Fruit fly (Drosophila melanogaster) whole organism, embryonic: ENCODE data around the gene Mtr3.

Experiments used
- Atf-2 ChIP-seq: fragments of 200-800 bp; sonication (Bioruptor generic); optimal IDR thresholded peaks from 2 replicates; lab custom pipeline; 2016; ENCODE audit warnings: missing biosample characterization, missing genetic modification characterization
- BEAF-32 ChIP-seq: fragments of 200-800 bp; sonication (Bioruptor generic); optimal IDR thresholded peaks from 3 replicates; lab custom pipeline; 2017; ENCODE audit warnings: missing biosample characterization, missing genetic modification characterization, mild to moderate bottlenecking, moderate library complexity, missing genetic modification reagents
- BtbVII ChIP-seq: fragments of 200-800 bp; sonication (Bioruptor generic); optimal IDR thresholded peaks from 3 replicates; lab custom pipeline; 2017; ENCODE audit warnings: missing biosample characterization, mild to moderate bottlenecking, missing genetic modification characterization
- CG10565 ChIP-seq: fragments of 200-800 bp; sonication (Bioruptor generic); optimal IDR thresholded peaks from 3 replicates; lab custom pipeline; 2016; ENCODE audit warnings: missing biosample characterization, mild to moderate bottlenecking, missing genetic modification characterization
- CG10959 ChIP-seq: fragments of 200-800 bp; sonication (Bioruptor generic); IDR thresholded peaks from 2 replicates; pipeline ENCODE4 v1.3.6; 2022; ENCODE audit warnings: missing biosample characterization, missing genetic modification characterization
- CG11093 ChIP-seq: fragments of 200-800 bp; sonication (Bioruptor generic); IDR thresholded peaks from 3 replicates; pipeline ENCODE4 v1.3.6; 2022; ENCODE audit warnings: missing biosample characterization, missing genetic modification characterization
- CG11695 ChIP-seq: fragments of 200-800 bp; sonication (Bioruptor generic); IDR thresholded peaks from 3 replicates; pipeline ENCODE4 v1.3.6; 2022; ENCODE audit warnings: missing biosample characterization, missing genetic modification characterization
- CG12155 ChIP-seq: fragments of 200-800 bp; sonication (Bioruptor generic); optimal IDR thresholded peaks from 3 replicates; lab custom pipeline; 2016; ENCODE audit warnings: missing biosample characterization, missing genetic modification characterization
- CG12942 ChIP-seq: fragments of 200-800 bp; sonication (Bioruptor generic); optimal IDR thresholded peaks from 3 replicates; lab custom pipeline; 2016; ENCODE audit warnings: missing biosample characterization, missing genetic modification characterization
- CG14441 ChIP-seq: fragments of 200-800 bp; sonication (Bioruptor generic); IDR thresholded peaks from 2 replicates; pipeline ENCODE4 v1.3.6; 2022; ENCODE audit warnings: missing biosample characterization, missing genetic modification characterization
- CG14710 ChIP-seq: fragments of 200-800 bp; sonication (Bioruptor generic); optimal IDR thresholded peaks from 3 replicates; lab custom pipeline; 2019; ENCODE audit warnings: missing biosample characterization, mild to moderate bottlenecking, missing genetic modification characterization, moderate library complexity
- CG17359 ChIP-seq: fragments of 200-800 bp; sonication (Bioruptor generic); optimal IDR thresholded peaks from 3 replicates; lab custom pipeline; 2018; ENCODE audit warnings: missing biosample characterization, mild to moderate bottlenecking, missing genetic modification characterization, moderate library complexity
- CG17361 ChIP-seq: fragments of 200-800 bp; sonication (Bioruptor generic); IDR thresholded peaks from 3 replicates; pipeline ENCODE4 v1.3.6; 2022; ENCODE audit warnings: missing biosample characterization, missing genetic modification characterization
- CG2712 ChIP-seq: fragments of 200-800 bp; optimal IDR thresholded peaks from 3 replicates; lab custom pipeline; 2019; ENCODE audit warnings: missing biosample characterization, mild to moderate bottlenecking, missing genetic modification characterization, moderate library complexity
- CG32532 ChIP-seq: fragments of 200-800 bp; sonication (Bioruptor generic); IDR thresholded peaks from 2 replicates; pipeline ENCODE4 v1.3.6; 2022; ENCODE audit warnings: missing biosample characterization, missing genetic modification characterization
- CG3281 ChIP-seq: fragments of 200-800 bp; sonication (Bioruptor generic); optimal IDR thresholded peaks from 3 replicates; lab custom pipeline; 2017; ENCODE audit warnings: missing biosample characterization, mild to moderate bottlenecking, missing genetic modification characterization
- CG43689 ChIP-seq: fragments of 200-800 bp; sonication (Bioruptor generic); IDR thresholded peaks from 2 replicates; pipeline ENCODE4 v1.3.6; 2022; ENCODE audit warnings: missing biosample characterization, missing genetic modification characterization
- CG7928 ChIP-seq: fragments of 200-800 bp; sonication (Bioruptor generic); optimal IDR thresholded peaks from 2 replicates; lab custom pipeline; 2017; ENCODE audit warnings: missing biosample characterization, mild to moderate bottlenecking, missing genetic modification characterization
- CG9609 ChIP-seq: fragments of 200-800 bp; sonication (Bioruptor generic); optimal IDR thresholded peaks from 3 replicates; lab custom pipeline; 2016; ENCODE audit warnings: missing biosample characterization, missing genetic modification characterization
- CG9817 ChIP-seq: fragments of 200-800 bp; sonication (Bioruptor generic); optimal IDR thresholded peaks from 2 replicates; lab custom pipeline; 2018; ENCODE audit warnings: missing biosample characterization, mild to moderate bottlenecking, missing genetic modification characterization, moderate library complexity
- Camta ChIP-seq: fragments of 200-800 bp; sonication (Bioruptor generic); optimal IDR thresholded peaks from 2 replicates; lab custom pipeline; 2016; ENCODE audit warnings: missing biosample characterization, missing genetic modification characterization
- Chrac-16 ChIP-seq: fragments of 200-800 bp; sonication (Bioruptor generic); optimal IDR thresholded peaks from 3 replicates; lab custom pipeline; 2016; ENCODE audit warnings: missing biosample characterization, missing genetic modification characterization
- Drgx ChIP-seq: fragments of 200-800 bp; sonication (Bioruptor generic); IDR thresholded peaks from 2 replicates; pipeline ENCODE4 v1.3.6; 2022; ENCODE audit warnings: missing biosample characterization, missing genetic modification characterization
- E2f2 ChIP-seq: fragments of 200-800 bp; sonication (Bioruptor generic); IDR thresholded peaks from 2 replicates; pipeline ENCODE4 v1.3.6; 2022; ENCODE audit warnings: missing biosample characterization, missing genetic modification characterization
- HLH3B ChIP-seq: fragments of 200-800 bp; sonication (Bioruptor generic); IDR thresholded peaks from 2 replicates; pipeline ENCODE4 v1.3.6; 2022; ENCODE audit warnings: missing biosample characterization, missing genetic modification characterization
- Jarid2 ChIP-seq: fragments of 200-800 bp; sonication (Bioruptor generic); optimal IDR thresholded peaks from 3 replicates; lab custom pipeline; 2017; ENCODE audit warnings: mild to moderate bottlenecking, missing biosample characterization, missing genetic modification reagents, missing genetic modification characterization
- Lpt ChIP-seq: fragments of >200 bp; optimal IDR thresholded peaks from 2 replicates; lab custom pipeline; 2018; ENCODE audit warnings: missing biosample characterization, missing genetic modification characterization
- Mad ChIP-seq: fragments of 200-800 bp; sonication (Bioruptor generic); optimal IDR thresholded peaks from 2 replicates; lab custom pipeline; 2016; ENCODE audit warnings: missing biosample characterization, missing genetic modification characterization
- Mrtf ChIP-seq: fragments of 200-800 bp; sonication (Bioruptor generic); IDR thresholded peaks from 3 replicates; pipeline ENCODE4 v1.3.6; 2022; ENCODE audit warnings: missing biosample characterization, missing genetic modification characterization
- NK7.1 ChIP-seq: fragments of 200-800 bp; sonication (Bioruptor generic); optimal IDR thresholded peaks from 3 replicates; lab custom pipeline; 2016; ENCODE audit warnings: missing biosample characterization, missing genetic modification characterization
- Nf-YB ChIP-seq: fragments of 200-800 bp; sonication (Bioruptor generic); optimal IDR thresholded peaks from 3 replicates; lab custom pipeline; 2019; ENCODE audit warnings: missing biosample characterization, mild to moderate bottlenecking, missing genetic modification characterization, moderate library complexity
- Rfx ChIP-seq: fragments of 200-800 bp; sonication (Bioruptor generic); IDR thresholded peaks from 2 replicates; pipeline ENCODE4 v1.3.6; 2022; ENCODE audit warnings: missing biosample characterization, missing genetic modification characterization
- Rx ChIP-seq: fragments of 200-800 bp; sonication (Bioruptor generic); IDR thresholded peaks from 2 replicates; pipeline ENCODE4 v1.3.6; 2022; ENCODE audit warnings: missing biosample characterization, missing genetic modification characterization
- abd-A ChIP-seq: fragments of 200-800 bp; sonication (Bioruptor generic); optimal IDR thresholded peaks from 3 replicates; lab custom pipeline; 2019; ENCODE audit warnings: missing biosample characterization, mild to moderate bottlenecking, missing genetic modification characterization, moderate library complexity
- chinmo ChIP-seq: fragments of 200-800 bp; sonication (Bioruptor generic); IDR thresholded peaks from 4 replicates; pipeline ENCODE4 v1.3.6; 2022; ENCODE audit warnings: missing biosample characterization, missing genetic modification characterization; ENCODE audit not compliant: partially characterized antibody
- crp ChIP-seq, 2 experiments: fragments of 200-800 bp; sonication (Bioruptor generic); optimal IDR thresholded peaks; 2 replicates in 1 of 2; 3 replicates in 1 of 2; lab custom pipeline; 2017; ENCODE audit warnings: missing biosample characterization in 2 of 2, missing genetic modification characterization in 2 of 2, mild to moderate bottlenecking in 1 of 2, moderate library complexity in 1 of 2
- dpn ChIP-seq, 2 experiments: fragments of 200-800 bp; sonication (Bioruptor generic); optimal IDR thresholded peaks; 3 replicates each; lab custom pipeline; 2016; ENCODE audit warnings: missing biosample characterization in 2 of 2, missing genetic modification characterization in 2 of 2
- fd64A ChIP-seq: fragments of 200-800 bp; sonication (Bioruptor generic); optimal IDR thresholded peaks from 3 replicates; lab custom pipeline; 2018; ENCODE audit warnings: missing biosample characterization, mild to moderate bottlenecking, missing genetic modification characterization
- fd96Cb ChIP-seq: fragments of 200-800 bp; sonication (Bioruptor generic); optimal IDR thresholded peaks from 2 replicates; lab custom pipeline; 2018; ENCODE audit warnings: missing biosample characterization, mild to moderate bottlenecking, missing genetic modification characterization, moderate library complexity
- gce ChIP-seq: fragments of 200-800 bp; sonication (Bioruptor generic); IDR thresholded peaks from 3 replicates; pipeline ENCODE4 v1.3.6; 2022; ENCODE audit warnings: missing biosample characterization, missing genetic modification characterization
- gt ChIP-seq: fragments of 200-800 bp; sonication (Bioruptor generic); IDR thresholded peaks from 2 replicates; pipeline ENCODE4 v1.3.6; 2022; ENCODE audit warnings: missing biosample characterization, missing genetic modification characterization
- nau ChIP-seq: fragments of 200-800 bp; sonication (Bioruptor generic); optimal IDR thresholded peaks from 3 replicates; lab custom pipeline; 2017; ENCODE audit warnings: missing biosample characterization, mild to moderate bottlenecking, missing genetic modification characterization, missing genetic modification reagents
- onecut ChIP-seq: fragments of 200-800 bp; sonication (Bioruptor generic); IDR thresholded peaks from 2 replicates; pipeline ENCODE4 v1.3.6; 2022; ENCODE audit warnings: missing biosample characterization, missing genetic modification characterization
- prd ChIP-seq, 3 experiments: fragments of >200 bp in 2 of 3; fragments of 200-800 bp in 1 of 3; sonication (Bioruptor generic) in 1 of 3; optimal IDR thresholded peaks in 2 of 3; IDR thresholded peaks in 1 of 3; 2 replicates in 2 of 3; 3 replicates in 1 of 3; pipeline versions ENCODE4 v1.3.6 to Lab custom; 2017 to 2022; ENCODE audit warnings: missing biosample characterization in 1 of 3, missing genetic modification characterization in 1 of 3
- pros ChIP-seq: fragments of 200-800 bp; sonication (Bioruptor generic); optimal IDR thresholded peaks from 3 replicates; lab custom pipeline; 2019; ENCODE audit warnings: missing biosample characterization, mild to moderate bottlenecking, missing genetic modification characterization, moderate library complexity
- scrt ChIP-seq: fragments of 200-800 bp; sonication (Bioruptor generic); optimal IDR thresholded peaks from 2 replicates; lab custom pipeline; 2018; ENCODE audit warnings: missing biosample characterization, mild to moderate bottlenecking, missing genetic modification characterization, moderate library complexity
- sd ChIP-seq: fragments of 200-800 bp; sonication (Bioruptor generic); optimal IDR thresholded peaks from 3 replicates; lab custom pipeline; 2018; ENCODE audit warnings: missing biosample characterization, mild to moderate bottlenecking, missing genetic modification characterization, moderate library complexity
- sr ChIP-seq: fragments of 200-800 bp; sonication (Bioruptor generic); IDR thresholded peaks from 3 replicates; pipeline ENCODE4 v1.3.6; 2022; ENCODE audit warnings: missing biosample characterization, missing genetic modification characterization
- sug ChIP-seq: fragments of 200-800 bp; optimal IDR thresholded peaks from 2 replicates; lab custom pipeline; 2019; ENCODE audit warnings: missing biosample characterization, mild to moderate bottlenecking, missing genetic modification characterization, moderate library complexity
- tin ChIP-seq: fragments of 200-800 bp; sonication (Bioruptor generic); optimal IDR thresholded peaks from 3 replicates; lab custom pipeline; 2016; ENCODE audit warnings: missing biosample characterization, missing genetic modification characterization

Mtr3 gene

dm6 chr3L:19899308-19899927 is 14.1 kb downstream of the Mtr3 start (continued):
- no peak for TF ChIP-seq CG9817
- TF ChIP-seq Nf-YB (GFP tag; lab: Kevin White, UChicago), result no peak
- TF ChIP-seq fd96Cb (tag; lab: Kevin White, UChicago), result no peak
- no peak for TF ChIP-seq CG17359 (tag; lab: Kevin White, UChicago)
- TF ChIP-seq E2f2 (GFP tag; lab: Robert Waterston, UW), result 0 out of 2 replicates have a peak, but pooled peaks have one; percentile 6
- TF ChIP-seq tin (GFP tag; lab: Kevin White, UChicago), result no peak
- no peak for TF ChIP-seq CG14441 (GFP tag; lab: Robert Waterston, UW)
- TF ChIP-seq dpn (GFP tag; optimal IDR thresholded peaks at IDR 0.05; lab: Kevin White, UChicago), result no peak
- no peak for TF ChIP-seq CG12155 (GFP tag; lab: Kevin White, UChicago)
- no peak for TF ChIP-seq gce (GFP tag; lab: Robert Waterston, UW)
- TF ChIP-seq Drgx, result no peak; the same call in 1 of the 2 replicates
- TF ChIP-seq scrt (GFP tag; lab: Kevin White, UChicago), result no peak
- no peak for TF ChIP-seq Mad (GFP tag; lab: Kevin White, UChicago)
- peak; percentile 97 for TF ChIP-seq pros (GFP tag; lab: Kevin White, UChicago)
- TF ChIP-seq CG10565 (GFP tag; lab: Kevin White, UChicago), result no peak
- no peak for TF ChIP-seq CG3281 (GFP tag; lab: Kevin White, UChicago)
- no peak for TF ChIP-seq Rfx (GFP tag; lab: Robert Waterston, UW)
- no peak for TF ChIP-seq CG11093
- TF ChIP-seq BEAF-32 (GFP tag; lab: Kevin White, UChicago), result peak; percentile 4
- TF ChIP-seq CG12942 (GFP tag; lab: Kevin White, UChicago), result no peak
- no peak for TF ChIP-seq CG2712 (tag; lab: Kevin White, UChicago)
- no peak for TF ChIP-seq HLH3B (GFP tag; lab: Robert Waterston, UW)
- no peak for TF ChIP-seq Jarid2
- peak; percentile 5 for TF ChIP-seq sug (tag; lab: Kevin White, UChicago)
- no peak for TF ChIP-seq Rx (GFP tag; lab: Robert Waterston, UW)
- TF ChIP-seq prd (optimal IDR thresholded peaks at IDR 0.05; lab: Kevin White, UChicago), result no peak
- TF ChIP-seq prd (GFP tag; IDR thresholded peaks at IDR 0.05; lab: Robert Waterston, UW), result no peak
- no peak for TF ChIP-seq CG14710
- TF ChIP-seq CG32532 (GFP tag; lab: Robert Waterston, UW), result no peak
- TF ChIP-seq crp (GFP tag; optimal IDR thresholded peaks at IDR 0.05; lab: Kevin White, UChicago), result peak in 1 of 2 experiments; percentile 49
- TF ChIP-seq nau, result peak; percentile 40
- no peak for TF ChIP-seq sr
- peak; percentile 53 for TF ChIP-seq fd64A (GFP tag; lab: Kevin White, UChicago)
- TF ChIP-seq CG7928 (GFP tag; lab: Kevin White, UChicago), result peak; percentile 42
- TF ChIP-seq chinmo (GFP tag; lab: Robert Waterston, UW), result 0 out of 4 replicates have a peak, but pooled peaks have one; percentile 64
- no peak for TF ChIP-seq CG11695 (GFP tag; lab: Robert Waterston, UW)
- no peak for TF ChIP-seq NK7.1 (GFP tag; lab: Kevin White, UChicago)
- no peak for TF ChIP-seq CG43689 (GFP tag; lab: Robert Waterston, UW)
- TF ChIP-seq CG17361 (GFP tag; lab: Robert Waterston, UW), result no peak
- no peak for TF ChIP-seq CG10959 (GFP tag; lab: Robert Waterston, UW)
- no peak for TF ChIP-seq gt (GFP tag; lab: Robert Waterston, UW)
- TF ChIP-seq onecut (GFP tag; lab: Robert Waterston, UW), result no peak
- no peak for TF ChIP-seq Lpt (GFP tag; lab: Kevin White, UChicago)
- no peak for TF ChIP-seq Mrtf (GFP tag; lab: Robert Waterston, UW)
- TF ChIP-seq Chrac-16 (GFP tag; lab: Kevin White, UChicago), result no peak
- no peak for TF ChIP-seq Camta (GFP tag; lab: Kevin White, UChicago)
- TF ChIP-seq abd-A (tag; lab: Kevin White, UChicago), result peak; percentile 22
- TF ChIP-seq Atf-2 (GFP tag; lab: Kevin White, UChicago), result no peak
- TF ChIP-seq BtbVII (GFP tag; lab: Kevin White, UChicago), result no peak
- TF ChIP-seq CG9609, result no peak
- TF ChIP-seq sd, result peak; percentile 68
